ENCODE assay signal across 7 worm cellular contexts in the genomic region with DNA sequence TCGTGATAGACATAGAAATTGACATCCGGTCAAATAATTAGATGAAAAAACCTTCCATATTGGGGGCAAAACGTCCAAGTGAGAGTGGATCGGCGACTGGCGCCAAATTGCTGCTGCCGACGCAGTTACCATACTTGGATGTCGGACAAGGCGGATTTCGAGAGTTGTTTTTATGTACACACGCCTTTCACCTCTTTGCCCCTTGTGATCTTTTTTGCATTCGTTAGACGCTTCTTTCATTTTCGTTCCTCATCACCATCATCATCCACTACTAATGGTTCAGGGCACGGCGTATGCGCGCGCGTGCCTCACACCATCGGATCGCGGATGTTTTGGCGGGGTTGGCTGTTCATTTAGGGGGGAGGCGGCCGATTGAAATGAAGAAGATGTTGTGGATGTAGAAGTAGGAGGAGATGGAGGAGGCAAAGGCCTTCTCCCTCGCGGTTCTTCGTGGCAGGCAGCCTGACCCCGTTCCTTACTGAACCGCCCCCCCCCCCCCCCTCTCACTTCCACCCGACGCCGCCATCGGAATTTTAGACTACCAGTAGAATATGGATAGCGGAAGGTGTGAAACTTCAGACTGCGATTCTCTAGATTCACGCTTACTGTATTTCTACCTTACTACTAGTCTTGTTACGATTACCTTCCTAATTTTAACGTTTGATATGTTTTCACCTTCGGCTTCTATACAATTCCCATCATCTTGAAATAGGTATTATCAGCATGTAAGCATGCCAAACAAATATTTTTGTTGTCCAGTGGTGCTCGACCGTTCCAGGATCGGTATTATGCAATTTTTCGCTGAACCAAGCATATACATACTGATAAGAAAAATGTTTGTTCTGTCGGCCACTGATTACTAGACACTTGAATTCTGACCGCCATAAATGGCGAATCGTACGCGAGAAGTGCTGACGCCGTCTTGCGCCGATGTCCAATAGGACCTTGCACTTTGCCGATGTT.
TF ChIP-seq lines count a peak whose summit lies in the region.

No protein-coding gene starts in this region.

TF ChIP-seq in whole organism, L1 larva, 84 proteins besides CTCF, POLR2A, EP300 and RAD21 (continues in another document):
- TF ChIP-seq efl-1 (optimal IDR thresholded peaks at IDR 0.05; lab: Kevin White, UChicago) (no peak), efl-1 (GFP tag; optimal IDR thresholded peaks at IDR 0.05 in 1 of 2; lab: Kevin White, UChicago) (peak in 1 of 2 experiments; percentile 79), tlp-1 (tag; optimal IDR thresholded peaks at IDR 0.05; lab: Kevin White, UChicago) (no peak), mep-1 (tag; optimal IDR thresholded peaks at IDR 0.05; lab: Kevin White, UChicago) (no peak), nhr-12 (tag; optimal IDR thresholded peaks at IDR 0.05; lab: Kevin White, UChicago) (no peak), hpl-2 (GFP tag; optimal IDR thresholded peaks at IDR 0.05; lab: Kevin White, UChicago) (no peak), ces-1 (GFP tag; optimal IDR thresholded peaks at IDR 0.05; lab: Kevin White, UChicago) (no peak), ama-1 (optimal IDR thresholded peaks at IDR 0.05; lab: Kevin White, UChicago) (no peak), blmp-1 (tag; optimal IDR thresholded peaks at IDR 0.05; lab: Kevin White, UChicago) (peak; percentile 91), nhr-90 (tag; optimal IDR thresholded peaks at IDR 0.05; lab: Kevin White, UChicago; ENCODE audit: poor library complexity) (no peak), isw-1 (GFP tag; IDR thresholded peaks at IDR 0.05; lab: Robert Waterston, UW) (no peak)

TF ChIP-seq in whole organism, L3 larva, 47 proteins besides CTCF, POLR2A, EP300 and RAD21 (continues in another document):
- TF ChIP-seq nhr-76 (tag; optimal IDR thresholded peaks at IDR 0.05; lab: Kevin White, UChicago), result no peak
- no peak for TF ChIP-seq ztf-11 (tag; optimal IDR thresholded peaks at IDR 0.05; lab: Kevin White, UChicago)
- TF ChIP-seq sea-2 (GFP tag; optimal IDR thresholded peaks at IDR 0.05; lab: Kevin White, UChicago), result no peak
- no peak for TF ChIP-seq snpc-4 (tag; optimal IDR thresholded peaks at IDR 0.05; lab: Kevin White, UChicago)
- no peak for TF ChIP-seq lsy-12 (tag; optimal IDR thresholded peaks at IDR 0.05; lab: Kevin White, UChicago)
- no peak for TF ChIP-seq aly-2 (tag; optimal IDR thresholded peaks at IDR 0.05; lab: Kevin White, UChicago)
- no peak for TF ChIP-seq jun-1 (tag; optimal IDR thresholded peaks at IDR 0.05; lab: Kevin White, UChicago)
- no peak for TF ChIP-seq ama-1 (optimal IDR thresholded peaks at IDR 0.05; lab: Kevin White, UChicago)
- TF ChIP-seq elt-2 (tag; optimal IDR thresholded peaks at IDR 0.05; lab: Kevin White, UChicago), result peak; percentile 13
- TF ChIP-seq R02D3.7 (tag; optimal IDR thresholded peaks at IDR 0.05; lab: Kevin White, UChicago), result no peak
- no peak for TF ChIP-seq nhr-77 (tag; optimal IDR thresholded peaks at IDR 0.05; lab: Kevin White, UChicago)
- TF ChIP-seq unc-39 (tag; optimal IDR thresholded peaks at IDR 0.05; lab: Kevin White, UChicago), result no peak

TF ChIP-seq in whole organism, L4 larva, 104 proteins besides CTCF, POLR2A, EP300 and RAD21 (continues in another document):
- no peak for TF ChIP-seq nhr-25 (tag; optimal IDR thresholded peaks at IDR 0.05; lab: Kevin White, UChicago; ENCODE audit: borderline replicate concordance, insufficient read depth)
- TF ChIP-seq nhr-10 (tag; optimal IDR thresholded peaks at IDR 0.05; lab: Kevin White, UChicago), result no peak
- no peak for TF ChIP-seq ceh-62 (tag; optimal IDR thresholded peaks at IDR 0.05; lab: Kevin White, UChicago)
- TF ChIP-seq nhr-42 (GFP tag; IDR thresholded peaks at IDR 0.05; lab: Robert Waterston, UW), result no peak
- TF ChIP-seq hlh-30 (tag; optimal IDR thresholded peaks at IDR 0.05; lab: Kevin White, UChicago; ENCODE audit: insufficient read depth), result peak; percentile 16
- TF ChIP-seq ama-1 (optimal IDR thresholded peaks at IDR 0.05; lab: Kevin White, UChicago), result no peak
- no peak for TF ChIP-seq daf-16 (GFP tag; optimal IDR thresholded peaks at IDR 0.05; lab: Kevin White, UChicago)
- TF ChIP-seq daf-16 (tag; optimal IDR thresholded peaks at IDR 0.05; lab: Kevin White, UChicago), result peak; percentile 93
- TF ChIP-seq dmd-6 (GFP tag; IDR thresholded peaks at IDR 0.05; lab: Robert Waterston, UW), result no peak
- TF ChIP-seq set-16 (GFP tag; IDR thresholded peaks at IDR 0.05; lab: Robert Waterston, UW), result peak; percentile 93
- no peak for TF ChIP-seq D1046.2 (GFP tag; IDR thresholded peaks at IDR 0.05; lab: Robert Waterston, UW)
- TF ChIP-seq ztf-7 (tag; optimal IDR thresholded peaks at IDR 0.05; lab: Kevin White, UChicago), result no peak

TF ChIP-seq in whole organism, late embryonic, 69 proteins besides CTCF, POLR2A, EP300 and RAD21:
- TF ChIP-seq dmd-4 (tag; optimal IDR thresholded peaks at IDR 0.05; lab: Kevin White, UChicago; ENCODE audit: borderline replicate concordance) (no peak), odd-2 (tag; optimal IDR thresholded peaks at IDR 0.05; lab: Kevin White, UChicago) (no peak), ama-1 (optimal IDR thresholded peaks at IDR 0.05; lab: Kevin White, UChicago) (no peak), elt-2 (tag; optimal IDR thresholded peaks at IDR 0.05; lab: Kevin White, UChicago) (peak; percentile 39), pha-2 (tag; optimal IDR thresholded peaks at IDR 0.05; lab: Kevin White, UChicago) (no peak), sox-2 (GFP tag; IDR thresholded peaks at IDR 0.05; lab: Robert Waterston, UW) (no peak)
TF ChIP-seq in whole organism, late embryonic: peak in this region for 1.

TF ChIP-seq in whole organism, midembryonic, 9 proteins besides CTCF, POLR2A, EP300 and RAD21:
- TF ChIP-seq cog-1 (tag; optimal IDR thresholded peaks at IDR 0.05; lab: Kevin White, UChicago) (no peak), ztf-23 (GFP tag; IDR thresholded peaks at IDR 0.05; lab: Robert Waterston, UW) (0 out of 2 replicates have a peak, but pooled peaks have one; percentile 13)

TF ChIP-seq in whole organism, mixed stage, embryonic, 35 proteins besides CTCF, POLR2A, EP300 and RAD21:
- no peak for TF ChIP-seq ceh-83 (GFP tag; optimal IDR thresholded peaks at IDR 0.05; lab: Kevin White, UChicago)
- no peak for TF ChIP-seq flh-1 (GFP tag; optimal IDR thresholded peaks at IDR 0.05; lab: Kevin White, UChicago)
- no peak for TF ChIP-seq zip-8 (tag; optimal IDR thresholded peaks at IDR 0.05; lab: Kevin White, UChicago)
- peak; percentile 36 for TF ChIP-seq sptf-1 (tag; optimal IDR thresholded peaks at IDR 0.05; lab: Kevin White, UChicago)
- TF ChIP-seq lin-32 (GFP tag; optimal IDR thresholded peaks at IDR 0.05; lab: Kevin White, UChicago), result no peak
- TF ChIP-seq elt-1 (tag; optimal IDR thresholded peaks at IDR 0.05; lab: Kevin White, UChicago; ENCODE audit: borderline replicate concordance, insufficient read depth), result no peak
- no peak for TF ChIP-seq ham-2 (GFP tag; optimal IDR thresholded peaks at IDR 0.05; lab: Kevin White, UChicago)

TF ChIP-seq in whole organism, young adult, 124 proteins besides CTCF, POLR2A, EP300 and RAD21:
- TF ChIP-seq nhr-80 (tag; optimal IDR thresholded peaks at IDR 0.05; lab: Kevin White, UChicago), result peak; percentile 16
- TF ChIP-seq zfh-2 (GFP tag; conservative IDR thresholded peaks at IDR 0.05; lab: Robert Waterston, UW), result peak; percentile 85
- no peak for TF ChIP-seq somi-1 (GFP tag; optimal IDR thresholded peaks at IDR 0.05; lab: Kevin White, UChicago)
- TF ChIP-seq mxl-1 (tag; optimal IDR thresholded peaks at IDR 0.05; lab: Kevin White, UChicago), result no peak
- TF ChIP-seq egrh-3 (GFP tag; IDR thresholded peaks at IDR 0.05; lab: Robert Waterston, UW), result peak; percentile 78; the same call in 1 of the 2 replicates
- TF ChIP-seq ekl-4 (GFP tag; IDR thresholded peaks at IDR 0.05; lab: Robert Waterston, UW), result 0 out of 2 replicates have a peak, but pooled peaks have one; percentile 28
- 0 out of 2 replicates have a peak, but pooled peaks have one; percentile 18 for TF ChIP-seq F37B4.10 (GFP tag; IDR thresholded peaks at IDR 0.05; lab: Robert Waterston, UW)
